Worm (Caenorhabditis elegans) whole organism, L3 larva: ENCODE data around the gene C18G1.7.

ENCODE experiments used
- R02D3.7 ChIP-seq: fragments of 150-350 bp; optimal IDR thresholded peaks from 2 replicates; lab custom pipeline; 2014; ENCODE audit warnings: missing biosample characterization, missing genetic modification characterization
- aly-2 ChIP-seq: fragments of 150-350 bp; optimal IDR thresholded peaks from 2 replicates; lab custom pipeline; 2014; ENCODE audit warnings: missing biosample characterization, missing genetic modification characterization
- ama-1 ChIP-seq: fragments of 150-350 bp; optimal IDR thresholded peaks from 2 replicates; lab custom pipeline; 2018
- ceh-28 ChIP-seq: fragments of 150-350 bp; optimal IDR thresholded peaks from 2 replicates; lab custom pipeline; 2014; ENCODE audit warnings: missing biosample characterization, missing genetic modification reagents, missing genetic modification characterization
- ceh-82 ChIP-seq: fragments of 150-350 bp; optimal IDR thresholded peaks from 2 replicates; lab custom pipeline; 2014; ENCODE audit warnings: missing biosample characterization, missing genetic modification characterization
- ceh-9 ChIP-seq: sonication (generic microtip); optimal IDR thresholded peaks from 2 replicates; lab custom pipeline; 2018; ENCODE audit warnings: missing biosample characterization, missing genetic modification characterization
- egl-5 ChIP-seq: fragments of 150-350 bp; optimal IDR thresholded peaks from 2 replicates; lab custom pipeline; 2017; ENCODE audit warnings: missing biosample characterization, missing genetic modification reagents, missing genetic modification characterization, inconsistent platforms
- eor-1 ChIP-seq, 2 experiments: fragments of 150-350 bp; optimal IDR thresholded peaks; 2 replicates each; lab custom pipeline; 2014 to 2018; ENCODE audit warnings: missing biosample characterization in 2 of 2, missing genetic modification characterization in 2 of 2
- fkh-10 ChIP-seq: sonication (generic microtip); optimal IDR thresholded peaks from 2 replicates; lab custom pipeline; 2017; ENCODE audit warnings: missing biosample characterization, missing genetic modification reagents, missing genetic modification characterization
- fkh-2 ChIP-seq: fragments of 150-350 bp; optimal IDR thresholded peaks from 2 replicates; lab custom pipeline; 2014; ENCODE audit warnings: missing biosample characterization, missing genetic modification reagents, missing genetic modification characterization
- fos-1 ChIP-seq: fragments of 150-350 bp; optimal IDR thresholded peaks from 2 replicates; lab custom pipeline; 2014; ENCODE audit warnings: missing biosample characterization, missing genetic modification characterization
- hmg-11 ChIP-seq: sonication (generic microtip); optimal IDR thresholded peaks from 2 replicates; lab custom pipeline; 2016; ENCODE audit warnings: missing genetic modification characterization, missing compliant biosample characterization
- jun-1 ChIP-seq: fragments of 150-350 bp; optimal IDR thresholded peaks from 2 replicates; lab custom pipeline; 2014; ENCODE audit warnings: missing biosample characterization, missing genetic modification reagents, missing genetic modification characterization
- lin-15B ChIP-seq: fragments of 150-350 bp; optimal IDR thresholded peaks from 2 replicates; lab custom pipeline; 2014; ENCODE audit warnings: missing biosample characterization, missing genetic modification characterization
- lsy-12 ChIP-seq: sonication (generic microtip); optimal IDR thresholded peaks from 2 replicates; lab custom pipeline; 2016; ENCODE audit warnings: mild to moderate bottlenecking, missing genetic modification characterization, missing compliant biosample characterization
- mdl-1 ChIP-seq: fragments of 150-350 bp; optimal IDR thresholded peaks from 2 replicates; lab custom pipeline; 2014; ENCODE audit warnings: missing biosample characterization, missing genetic modification characterization
- nfya-1 ChIP-seq: sonication (generic microtip); optimal IDR thresholded peaks from 2 replicates; lab custom pipeline; 2017; ENCODE audit warnings: missing genetic modification characterization, mild to moderate bottlenecking, missing compliant biosample characterization, antibody characterized with exemption, moderate library complexity; ENCODE audit not compliant: insufficient read depth
- nhr-12 ChIP-seq: fragments of 150-350 bp; optimal IDR thresholded peaks from 2 replicates; lab custom pipeline; 2014; ENCODE audit warnings: missing biosample characterization, missing genetic modification characterization
- nhr-23 ChIP-seq: fragments of 150-350 bp; optimal IDR thresholded peaks from 2 replicates; lab custom pipeline; 2014; ENCODE audit warnings: missing biosample characterization, missing genetic modification reagents, missing genetic modification characterization
- nhr-237 ChIP-seq: fragments of 150-350 bp; optimal IDR thresholded peaks from 2 replicates; lab custom pipeline; 2014; ENCODE audit warnings: missing biosample characterization, missing genetic modification characterization
- nhr-25 ChIP-seq: sonication (generic microtip); optimal IDR thresholded peaks from 2 replicates; lab custom pipeline; 2017; ENCODE audit warnings: missing biosample characterization, missing genetic modification characterization
- nhr-28 ChIP-seq: fragments of 150-350 bp; optimal IDR thresholded peaks from 2 replicates; lab custom pipeline; 2014; ENCODE audit warnings: missing biosample characterization, missing genetic modification characterization
- nhr-67 ChIP-seq: fragments of 150-350 bp; optimal IDR thresholded peaks from 2 replicates; lab custom pipeline; 2014; ENCODE audit warnings: missing biosample characterization, missing genetic modification characterization
- pha-4 ChIP-seq: fragments of 150-350 bp; optimal IDR thresholded peaks from 2 replicates; lab custom pipeline; 2014; ENCODE audit warnings: missing biosample characterization, missing genetic modification reagents, missing genetic modification characterization
- pqm-1 ChIP-seq: fragments of 150-350 bp; optimal IDR thresholded peaks from 2 replicates; lab custom pipeline; 2017; ENCODE audit warnings: missing biosample characterization, missing genetic modification characterization, inconsistent platforms
- sea-2 ChIP-seq: fragments of 150-350 bp; sonication (generic microtip); optimal IDR thresholded peaks from 4 replicates; lab custom pipeline; 2014; ENCODE audit warnings: missing biosample characterization, missing genetic modification reagents, missing genetic modification characterization
- skn-1 ChIP-seq: fragments of 150-350 bp; optimal IDR thresholded peaks from 2 replicates; lab custom pipeline; 2014; ENCODE audit warnings: missing biosample characterization, missing genetic modification characterization
- snpc-4 ChIP-seq: fragments of 150-350 bp; optimal IDR thresholded peaks from 2 replicates; lab custom pipeline; 2014; ENCODE audit warnings: missing biosample characterization, missing genetic modification characterization
- tbx-2 ChIP-seq: sonication (generic microtip); optimal IDR thresholded peaks from 2 replicates; lab custom pipeline; 2016; ENCODE audit warnings: mild to moderate bottlenecking, missing genetic modification characterization, missing compliant biosample characterization
- unc-39 ChIP-seq: sonication (generic microtip); optimal IDR thresholded peaks from 4 replicates; lab custom pipeline; 2017; ENCODE audit warnings: missing biosample characterization, missing genetic modification characterization
- unc-62 ChIP-seq: fragments of 150-350 bp; sonication (generic microtip); optimal IDR thresholded peaks from 4 replicates; lab custom pipeline; 2014; ENCODE audit warnings: missing biosample characterization, missing genetic modification reagents, missing genetic modification characterization
- ztf-11 ChIP-seq: fragments of 150-350 bp; optimal IDR thresholded peaks from 2 replicates; lab custom pipeline; 2014; ENCODE audit warnings: missing biosample characterization, missing genetic modification characterization
- ztf-4 ChIP-seq: fragments of 150-350 bp; optimal IDR thresholded peaks from 2 replicates; lab custom pipeline; 2014; ENCODE audit warnings: missing biosample characterization, missing genetic modification characterization

Gene C18G1.7

DNA sequence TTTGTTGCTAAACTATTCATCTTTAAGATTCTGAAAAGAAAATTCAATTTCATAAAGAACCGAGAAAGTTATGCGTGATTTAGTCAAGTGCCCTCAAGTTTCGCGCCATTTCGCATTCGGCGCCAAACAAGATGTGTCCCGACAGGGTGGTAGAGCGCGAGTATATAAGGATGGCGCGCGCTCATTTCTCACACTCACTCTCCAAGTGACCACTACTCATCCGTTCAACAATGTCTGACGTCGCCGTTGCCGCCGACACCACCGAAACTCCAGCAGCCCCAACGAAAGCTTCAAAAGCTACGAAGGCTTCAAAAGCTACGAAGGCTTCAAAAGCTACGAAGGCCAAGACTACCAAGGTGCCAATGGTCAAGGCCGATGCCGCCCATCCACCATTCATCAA lies 8.8 kb downstream of the C18G1.7 start, which contains the start of gene hil-4:
TSS of gene hil-4 (plus strand) at position 191 of the 400 bp plus-strand sequence.
- TF ChIP-seq nhr-237, result no peak
- TF ChIP-seq fkh-2, result no peak
- TF ChIP-seq sea-2 (GFP tag; lab: Kevin White, UChicago), result no peak
- TF ChIP-seq unc-39, result no peak
- TF ChIP-seq jun-1 (tag; lab: Kevin White, UChicago), result no peak
- TF ChIP-seq egl-5 (tag; lab: Kevin White, UChicago), result no peak
- TF ChIP-seq nhr-67 (tag; lab: Kevin White, UChicago), result no peak
- no peak for TF ChIP-seq fkh-10 (GFP tag; lab: Kevin White, UChicago)
- no peak for TF ChIP-seq nhr-25 (tag; lab: Kevin White, UChicago)
- no peak for TF ChIP-seq ceh-28
- no peak for TF ChIP-seq ceh-82 (tag; lab: Kevin White, UChicago)
- no peak for TF ChIP-seq fos-1 (tag; lab: Kevin White, UChicago)
- TF ChIP-seq ama-1, result no peak
- TF ChIP-seq, all 47 proteins: peak for 0

- no peak for TF ChIP-seq nhr-67 (tag; lab: Kevin White, UChicago)
- no peak for TF ChIP-seq sea-2 (GFP tag; lab: Kevin White, UChicago)
- TF ChIP-seq lsy-12 (tag; lab: Kevin White, UChicago), result no peak
- TF ChIP-seq pha-4 (tag; lab: Kevin White, UChicago), result no peak
- no peak for TF ChIP-seq ceh-82 (tag; lab: Kevin White, UChicago)
- no peak for TF ChIP-seq ztf-11 (tag; lab: Kevin White, UChicago)
- TF ChIP-seq mdl-1, result no peak
- no peak for TF ChIP-seq aly-2
- no peak for TF ChIP-seq lin-15B (tag; lab: Kevin White, UChicago)
- no peak for TF ChIP-seq nhr-28
- no peak for TF ChIP-seq fkh-2
- TF ChIP-seq tbx-2 (tag; lab: Kevin White, UChicago), result no peak
- TF ChIP-seq hmg-11 (tag; lab: Kevin White, UChicago), result no peak
- no peak for TF ChIP-seq snpc-4 (tag; lab: Kevin White, UChicago)
- no peak for TF ChIP-seq ceh-9
- TF ChIP-seq unc-39, result no peak
- no peak for TF ChIP-seq nhr-12 (tag; lab: Kevin White, UChicago)
Measured at ce11 chrV:4754684-4755211, 9.4 kb downstream of the C18G1.7 start.

DNA sequence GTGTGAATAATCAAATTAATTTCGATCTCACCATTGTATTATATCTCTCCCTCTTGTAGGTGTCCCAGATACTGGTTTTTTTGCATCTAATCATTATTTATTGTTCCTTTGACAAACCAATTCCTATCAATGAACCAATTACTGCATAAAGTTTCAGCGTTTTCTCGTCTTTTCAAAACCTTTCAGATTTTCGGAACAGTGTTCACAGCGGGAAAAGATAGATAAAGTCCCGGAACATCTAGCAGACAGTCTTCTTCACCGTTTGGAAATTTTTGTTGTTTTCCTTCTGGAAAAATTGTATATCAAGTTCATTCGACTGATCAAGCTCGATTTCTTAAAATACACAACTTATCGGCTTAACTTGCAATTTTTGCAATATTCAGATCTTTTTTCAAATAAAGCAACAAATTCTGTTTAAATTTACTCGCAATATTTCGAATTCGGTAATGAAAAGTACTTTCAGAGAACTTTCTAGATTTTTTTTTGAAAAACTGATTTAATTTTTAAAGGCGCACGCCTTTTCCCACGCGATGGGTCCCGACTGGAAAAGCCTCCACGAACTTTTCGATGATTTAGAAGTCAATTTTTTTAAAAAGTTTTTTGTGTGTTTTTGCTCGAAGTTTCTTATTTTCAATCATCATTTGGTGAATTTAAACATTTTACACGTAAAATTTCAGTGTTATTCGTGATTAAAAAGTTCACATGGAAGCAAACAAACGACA lies 10.1 kb downstream of the C18G1.7 start, which contains the start of gene pgl-3:
TSS of gene pgl-3 (plus strand) at position 672 of the 722 bp plus-strand sequence.
- TF ChIP-seq egl-5 (tag; lab: Kevin White, UChicago) (no peak), nhr-67 (tag; lab: Kevin White, UChicago) (no peak), snpc-4 (tag; lab: Kevin White, UChicago) (no peak), nhr-28 (no peak), pha-4 (tag; lab: Kevin White, UChicago) (no peak), skn-1 (no peak), sea-2 (GFP tag; lab: Kevin White, UChicago) (no peak), nhr-237 (no peak), ama-1 (no peak), unc-62 (GFP tag; lab: Kevin White, UChicago) (no peak), fkh-2 (no peak)

- TF ChIP-seq sea-2 (GFP tag; lab: Kevin White, UChicago) (no peak), lsy-12 (tag; lab: Kevin White, UChicago) (no peak), ama-1 (no peak), eor-1 (tag; optimal IDR thresholded peaks at IDR 0.05; lab: Kevin White, UChicago) (no peak), ceh-28 (no peak), nfya-1 (tag; lab: Kevin White, UChicago) (no peak), pqm-1 (tag; lab: Kevin White, UChicago) (no peak), nhr-28 (no peak), snpc-4 (tag; lab: Kevin White, UChicago) (no peak), nhr-23 (tag; lab: Kevin White, UChicago) (no peak), jun-1 (tag; lab: Kevin White, UChicago) (no peak), nhr-67 (tag; lab: Kevin White, UChicago) (no peak), R02D3.7 (tag; lab: Kevin White, UChicago) (no peak), ztf-11 (tag; lab: Kevin White, UChicago) (no peak), ztf-4 (tag; lab: Kevin White, UChicago) (no peak)
Measured at ce11 chrV:4758019-4758418, 12.7 kb downstream of the C18G1.7 start.
